Worm (Caenorhabditis elegans) whole organism, L4 larva: ENCODE data around the gene T11F9.14.

Experiments
- F10B5.3 ChIP-seq: sonication (generic microtip); optimal IDR thresholded peaks from 2 replicates; lab custom pipeline; 2016; ENCODE audit warnings: mild to moderate bottlenecking, missing genetic modification characterization, missing compliant biosample characterization
- F44E2.7 ChIP-seq: fragments of 200-800 bp; sonication (Bioruptor generic); IDR thresholded peaks from 2 replicates; pipeline ENCODE4 v2.1.2; 2022; ENCODE audit warnings: missing genetic modification characterization, missing compliant biosample characterization
- Y75B8A.6 ChIP-seq: fragments of 200-800 bp; sonication (Bioruptor generic); IDR thresholded peaks from 2 replicates; pipeline ENCODE4 v1.3.6; 2022; ENCODE audit warnings: missing genetic modification reagents, missing genetic modification characterization, missing compliant biosample characterization
- aly-2 ChIP-seq: sonication (generic microtip); optimal IDR thresholded peaks from 2 replicates; lab custom pipeline; 2018; ENCODE audit warnings: missing biosample characterization, missing genetic modification characterization
- attf-4 ChIP-seq: sonication (generic microtip); optimal IDR thresholded peaks from 3 replicates; lab custom pipeline; 2017; ENCODE audit warnings: missing biosample characterization, missing genetic modification characterization
- ceh-44 ChIP-seq: fragments of 200-800 bp; sonication (Bioruptor generic); IDR thresholded peaks from 2 replicates; pipeline ENCODE4 v1.3.6; 2022; ENCODE audit warnings: missing genetic modification reagents, missing genetic modification characterization, missing compliant biosample characterization
- ceh-82 ChIP-seq: sonication (generic microtip); optimal IDR thresholded peaks from 2 replicates; lab custom pipeline; 2017; ENCODE audit warnings: missing biosample characterization, missing genetic modification characterization
- ces-1 ChIP-seq: fragments of 150-350 bp; sonication (generic microtip); optimal IDR thresholded peaks from 4 replicates; lab custom pipeline; 2014; ENCODE audit warnings: missing biosample characterization, missing genetic modification reagents, missing genetic modification characterization
- ctbp-1 ChIP-seq: fragments of 200-800 bp; sonication (Bioruptor generic); IDR thresholded peaks from 2 replicates; pipeline ENCODE4 v1.3.6; 2022; ENCODE audit warnings: missing genetic modification reagents, missing genetic modification characterization, missing compliant biosample characterization
- daf-16 ChIP-seq, 3 experiments: sonication (generic microtip); optimal IDR thresholded peaks; 2 replicates each; lab custom pipeline; 2016 to 2017; ENCODE audit warnings: missing genetic modification characterization in 3 of 3, missing genetic modification reagents in 3 of 3, mild to moderate bottlenecking in 2 of 3, missing compliant biosample characterization in 2 of 3, missing biosample characterization in 1 of 3, moderate library complexity in 1 of 3
- daf-8 ChIP-seq: fragments of 200-800 bp; sonication (Bioruptor generic); IDR thresholded peaks from 2 replicates; pipeline ENCODE4 v1.3.6; 2022; ENCODE audit warnings: missing genetic modification characterization, missing compliant biosample characterization
- dmd-6 ChIP-seq: fragments of 200-800 bp; sonication (Bioruptor generic); IDR thresholded peaks from 2 replicates; pipeline ENCODE4 v1.3.6; 2022; ENCODE audit warnings: missing genetic modification reagents, missing genetic modification characterization, missing compliant biosample characterization
- dmd-9 ChIP-seq: fragments of 200-800 bp; sonication (Bioruptor generic); IDR thresholded peaks from 2 replicates; pipeline ENCODE4 v1.3.6; 2022; ENCODE audit warnings: missing genetic modification reagents, missing genetic modification characterization, missing compliant biosample characterization
- duxl-1 ChIP-seq: sonication (generic microtip); optimal IDR thresholded peaks from 2 replicates; lab custom pipeline; 2016; ENCODE audit warnings: mild to moderate bottlenecking, missing genetic modification characterization, moderate library complexity, missing compliant biosample characterization; ENCODE audit not compliant: poor library complexity
- dve-1 ChIP-seq: sonication (generic microtip); optimal IDR thresholded peaks from 2 replicates; lab custom pipeline; 2017; ENCODE audit warnings: antibody characterized with exemption, mild to moderate bottlenecking, missing genetic modification characterization, missing compliant biosample characterization; ENCODE audit not compliant: insufficient read depth
- egl-27 ChIP-seq: sonication (generic microtip); optimal IDR thresholded peaks from 3 replicates; lab custom pipeline; 2017; ENCODE audit warnings: missing biosample characterization, missing genetic modification reagents, missing genetic modification characterization
- egl-43 ChIP-seq: fragments of 200-800 bp; sonication (Bioruptor generic); IDR thresholded peaks from 2 replicates; pipeline ENCODE4 v1.3.6; 2022; ENCODE audit warnings: missing genetic modification reagents, missing genetic modification characterization, missing compliant biosample characterization
- fkh-10 ChIP-seq: fragments of 150-350 bp; optimal IDR thresholded peaks from 2 replicates; lab custom pipeline; 2014; ENCODE audit warnings: missing biosample characterization, missing genetic modification reagents, missing genetic modification characterization
- fos-1 ChIP-seq: fragments of 150-350 bp; optimal IDR thresholded peaks from 2 replicates; lab custom pipeline; 2014; ENCODE audit warnings: missing biosample characterization, missing genetic modification characterization
- hlh-11 ChIP-seq: fragments of 200-800 bp; sonication (Bioruptor generic); optimal IDR thresholded peaks from 2 replicates; lab custom pipeline; 2018; ENCODE audit warnings: mild to moderate bottlenecking, missing genetic modification characterization, missing compliant biosample characterization
- lin-38 ChIP-seq: fragments of 200-800 bp; sonication (Bioruptor generic); IDR thresholded peaks from 2 replicates; pipeline ENCODE4 v1.3.6; 2022; ENCODE audit warnings: missing genetic modification reagents, missing genetic modification characterization, missing compliant biosample characterization
- lir-3 ChIP-seq: sonication (generic microtip); optimal IDR thresholded peaks from 2 replicates; lab custom pipeline; 2016; ENCODE audit warnings: mild to moderate bottlenecking, missing genetic modification characterization, missing compliant biosample characterization
- lsy-2 ChIP-seq, 2 experiments: fragments of 150-350 bp in 1 of 2; sonication (generic microtip) in 1 of 2; optimal IDR thresholded peaks; 2 replicates each; lab custom pipeline; 2014 to 2017; ENCODE audit warnings: missing biosample characterization in 2 of 2, missing genetic modification characterization in 2 of 2
- mdl-1 ChIP-seq, 2 experiments: fragments of 150-350 bp in 1 of 2; sonication (generic microtip) in 1 of 2; optimal IDR thresholded peaks; 2 replicates each; lab custom pipeline; 2014 to 2017; ENCODE audit warnings: missing biosample characterization in 2 of 2, missing genetic modification characterization in 2 of 2
- mdt-29 ChIP-seq: fragments of 200-800 bp; sonication (Bioruptor generic); IDR thresholded peaks from 2 replicates; pipeline ENCODE4 v1.3.6; 2022; ENCODE audit warnings: missing genetic modification reagents, missing genetic modification characterization, missing compliant biosample characterization
- mxl-3 ChIP-seq: fragments of 200-800 bp; sonication (Bioruptor generic); optimal IDR thresholded peaks from 2 replicates; lab custom pipeline; 2018; ENCODE audit warnings: mild to moderate bottlenecking, missing genetic modification characterization, missing compliant biosample characterization
- nhr-11 ChIP-seq: fragments of 150-350 bp; optimal IDR thresholded peaks from 2 replicates; lab custom pipeline; 2014; ENCODE audit warnings: missing biosample characterization, missing genetic modification characterization
- nhr-237 ChIP-seq: sonication (generic microtip); optimal IDR thresholded peaks from 2 replicates; lab custom pipeline; 2017; ENCODE audit warnings: missing biosample characterization, missing genetic modification characterization
- nhr-25 ChIP-seq: sonication (generic microtip); optimal IDR thresholded peaks from 2 replicates; lab custom pipeline; 2017; ENCODE audit warnings: missing genetic modification characterization, mild to moderate bottlenecking, missing compliant biosample characterization, antibody characterized with exemption, moderate library complexity, borderline replicate concordance; ENCODE audit not compliant: insufficient read depth
- nhr-28 ChIP-seq: fragments of 150-350 bp; optimal IDR thresholded peaks from 2 replicates; lab custom pipeline; 2014; ENCODE audit warnings: missing biosample characterization, missing genetic modification characterization
- nhr-41 ChIP-seq: fragments of 200-800 bp; sonication (Bioruptor generic); IDR thresholded peaks from 2 replicates; pipeline ENCODE4 v1.3.6; 2022; ENCODE audit warnings: missing genetic modification reagents, missing genetic modification characterization, missing compliant biosample characterization
- nhr-42 ChIP-seq: fragments of 200-800 bp; sonication (Bioruptor generic); IDR thresholded peaks from 2 replicates; pipeline ENCODE4 v1.3.6; 2022; ENCODE audit warnings: missing genetic modification characterization, missing compliant biosample characterization
- nhr-48 ChIP-seq: sonication (generic microtip); optimal IDR thresholded peaks from 2 replicates; lab custom pipeline; 2016; ENCODE audit warnings: mild to moderate bottlenecking, missing genetic modification characterization, missing compliant biosample characterization
- php-3 ChIP-seq: fragments of 200-800 bp; sonication (Bioruptor generic); IDR thresholded peaks from 2 replicates; pipeline ENCODE4 v1.3.6; 2022; ENCODE audit warnings: missing genetic modification reagents, missing genetic modification characterization, missing compliant biosample characterization
- pqm-1 ChIP-seq: sonication (generic microtip); optimal IDR thresholded peaks from 2 replicates; lab custom pipeline; 2017; ENCODE audit warnings: missing biosample characterization, missing genetic modification characterization
- set-16 ChIP-seq: fragments of 200-800 bp; sonication (Bioruptor generic); IDR thresholded peaks from 2 replicates; pipeline ENCODE4 v1.3.6; 2022; ENCODE audit warnings: missing genetic modification reagents, missing genetic modification characterization, missing compliant biosample characterization
- snpc-4 ChIP-seq: fragments of 150-350 bp; optimal IDR thresholded peaks from 2 replicates; lab custom pipeline; 2014; ENCODE audit warnings: missing biosample characterization, missing genetic modification characterization
- spr-1 ChIP-seq: sonication (generic microtip); optimal IDR thresholded peaks from 2 replicates; lab custom pipeline; 2016; ENCODE audit warnings: mild to moderate bottlenecking, missing genetic modification characterization, missing compliant biosample characterization
- tag-97 ChIP-seq: fragments of 200-800 bp; sonication (Bioruptor generic); IDR thresholded peaks from 2 replicates; pipeline ENCODE4 v1.3.6; 2022; ENCODE audit warnings: missing genetic modification characterization, missing compliant biosample characterization
- tra-1 ChIP-seq: fragments of 200-800 bp; sonication (Bioruptor generic); IDR thresholded peaks from 2 replicates; pipeline ENCODE4 v1.3.6; 2022; ENCODE audit warnings: missing genetic modification reagents, missing genetic modification characterization, missing compliant biosample characterization
- unc-62 ChIP-seq, 3 experiments: fragments of 150-350 bp in 1 of 3; sonication (generic microtip); optimal IDR thresholded peaks in 2 of 3; peaks in 1 of 3; 1 replicate in 1 of 3; 2 replicates in 2 of 3; lab custom pipeline; 2014 to 2017; ENCODE audit warnings: missing biosample characterization in 3 of 3, missing genetic modification characterization in 3 of 3, missing genetic modification reagents in 3 of 3, missing genotype in 1 of 3
- vab-7 ChIP-seq: fragments of 200-800 bp; sonication (Bioruptor generic); IDR thresholded peaks from 2 replicates; pipeline ENCODE4 v1.3.6; 2022; ENCODE audit warnings: missing genetic modification reagents, missing genetic modification characterization, missing compliant biosample characterization
- zfp-3 ChIP-seq: fragments of 200-800 bp; sonication (Bioruptor generic); conservative IDR thresholded peaks from 2 replicates; pipeline ENCODE4 v1.3.6; 2022; ENCODE audit warnings: missing genetic modification reagents, missing genetic modification characterization, missing compliant biosample characterization
- zip-11 ChIP-seq: fragments of 200-800 bp; sonication (Bioruptor generic); IDR thresholded peaks from 2 replicates; pipeline ENCODE4 v1.3.6; 2022; ENCODE audit warnings: missing genetic modification characterization, missing compliant biosample characterization
- ztf-11 ChIP-seq: fragments of 150-350 bp; optimal IDR thresholded peaks from 2 replicates; lab custom pipeline; 2014; ENCODE audit warnings: missing biosample characterization, missing genetic modification characterization

The T11F9.14 gene

ce11 chrV:11472209-11472608, 8.4 kb downstream of the T11F9.14 start, which contains the start of the genes nas-20 and nas-21 (continued):
- no peak for TF ChIP-seq ctbp-1 (GFP tag; lab: Robert Waterston, UW)
- TF ChIP-seq nhr-25 (tag; lab: Kevin White, UChicago) = no peak
- TF ChIP-seq egl-43 (GFP tag; lab: Robert Waterston, UW) = no peak

- peak in 1 of 2 experiments; percentile 45 for TF ChIP-seq mdl-1 (tag; optimal IDR thresholded peaks at IDR 0.05; lab: Kevin White, UChicago)
- TF ChIP-seq F44E2.7 = no peak
- TF ChIP-seq mxl-3 (GFP tag; lab: Kevin White, UChicago) = peak; percentile 72
- peak; percentile 94 for TF ChIP-seq dmd-6 (GFP tag; lab: Robert Waterston, UW)
- TF ChIP-seq nhr-48 (tag; lab: Kevin White, UChicago) = peak; percentile 28
- TF ChIP-seq nhr-28 (tag; lab: Kevin White, UChicago) = peak; percentile 75
- no peak for TF ChIP-seq zfp-3 (GFP tag; lab: Robert Waterston, UW)
- TF ChIP-seq fkh-10 = no peak
- peak; percentile 86 for TF ChIP-seq pqm-1 (tag; lab: Kevin White, UChicago)
- TF ChIP-seq php-3 (GFP tag; lab: Robert Waterston, UW) = peak; percentile 98
- no peak for TF ChIP-seq ceh-44 (GFP tag; lab: Robert Waterston, UW)
- no peak for TF ChIP-seq egl-27 (tag; lab: Kevin White, UChicago)
- no peak for TF ChIP-seq ces-1 (GFP tag; lab: Kevin White, UChicago)
- no peak for TF ChIP-seq zip-11 (GFP tag; lab: Robert Waterston, UW)
- 0 out of 2 replicates have a peak, but pooled peaks have one; percentile 32 for TF ChIP-seq nhr-41 (GFP tag; lab: Robert Waterston, UW)
- no peak for TF ChIP-seq aly-2
- no peak for TF ChIP-seq daf-16 (GFP tag; optimal IDR thresholded peaks at IDR 0.05; lab: Kevin White, UChicago)
- TF ChIP-seq daf-16 (tag; optimal IDR thresholded peaks at IDR 0.05; lab: Kevin White, UChicago) = peak; percentile 70
- TF ChIP-seq hlh-11 (tag; lab: Kevin White, UChicago) = peak; percentile 84
- peak; percentile 71 for TF ChIP-seq dve-1 (tag; lab: Kevin White, UChicago)
- peak; percentile 82; the same call in 1 of the 2 replicates for TF ChIP-seq tra-1 (GFP tag; lab: Robert Waterston, UW)
These were observed 10.4 kb downstream of the T11F9.14 start, which contains the start of gene aat-6 for ce11 chrV:11470210-11470713. aat-6 (minus strand) TSS chrV:11470663.

- no peak for TF ChIP-seq vab-7 (GFP tag; lab: Robert Waterston, UW)
- TF ChIP-seq lin-38 (GFP tag; lab: Robert Waterston, UW) = no peak
- TF ChIP-seq mdt-29 = no peak
- TF ChIP-seq tag-97 (GFP tag; lab: Robert Waterston, UW) = no peak
- no peak for TF ChIP-seq F44E2.7
- no peak for TF ChIP-seq nhr-11
- TF ChIP-seq ceh-82 (tag; lab: Kevin White, UChicago) = no peak
- TF ChIP-seq set-16 (GFP tag; lab: Robert Waterston, UW) = no peak
- TF ChIP-seq dmd-9 = no peak
- TF ChIP-seq Y75B8A.6 (GFP tag; lab: Robert Waterston, UW) = no peak
- no peak for TF ChIP-seq duxl-1 (tag; lab: Kevin White, UChicago)
- no peak for TF ChIP-seq ztf-11 (tag; lab: Kevin White, UChicago)
- no peak for TF ChIP-seq ctbp-1 (GFP tag; lab: Robert Waterston, UW)
- TF ChIP-seq, all 104 proteins: peak for 0
These were observed 17.6 kb downstream of the T11F9.14 start, which contains the start of gene zipt-16 for ce11 chrV:11462963-11463453. zipt-16 (plus strand) TSS chrV:11463013.

ce11 chrV:11459255-11459654, 21.4 kb downstream of the T11F9.14 start, which contains the start of gene T11F9.1:
T11F9.1 (plus strand) TSS chrV:11459555.
- TF ChIP-seq spr-1 (tag; lab: Kevin White, UChicago) (no peak), attf-4 (tag; lab: Kevin White, UChicago) (no peak), nhr-42 (GFP tag; lab: Robert Waterston, UW) (no peak), nhr-28 (tag; lab: Kevin White, UChicago) (no peak), nhr-237 (tag; lab: Kevin White, UChicago) (no peak), aly-2 (no peak), fos-1 (tag; lab: Kevin White, UChicago) (no peak), F10B5.3 (no peak), snpc-4 (tag; lab: Kevin White, UChicago) (no peak), zip-11 (GFP tag; lab: Robert Waterston, UW) (no peak), lsy-2 (tag; optimal IDR thresholded peaks at IDR 0.05; lab: Kevin White, UChicago) (no peak), daf-8 (GFP tag; lab: Robert Waterston, UW) (no peak), unc-62 (GFP tag; optimal IDR thresholded peaks at IDR 0.05 in 1 of 2; lab: Kevin White, UChicago) (no peak), unc-62 (tag; optimal IDR thresholded peaks at IDR 0.05; lab: Kevin White, UChicago) (no peak), lir-3 (no peak)
